Fruit fly (Drosophila melanogaster) whole organism, wandering third instar larva: Measurements from ENCODE around the gene CG4666.

ENCODE experiments used
- Hnf4 ChIP-seq: fragments of 200-800 bp; sonication (Bioruptor generic); optimal IDR thresholded peaks from 2 replicates; lab custom pipeline; 2016; ENCODE audit warnings: missing biosample characterization, mild to moderate bottlenecking, missing genetic modification characterization
- Mio ChIP-seq: sonication (Bioruptor generic); optimal IDR thresholded peaks from 2 replicates; lab custom pipeline; 2016; ENCODE audit warnings: missing biosample characterization, missing genetic modification characterization
- OdsH ChIP-seq: fragments of 200-800 bp; sonication (Bioruptor generic); optimal IDR thresholded peaks from 2 replicates; lab custom pipeline; 2016; ENCODE audit warnings: missing biosample characterization, mild to moderate bottlenecking, missing genetic modification characterization
- Vsx2 ChIP-seq: fragments of 200-300, 225-300 bp; sonication (Bioruptor generic); optimal IDR thresholded peaks from 2 replicates; lab custom pipeline; 2018; ENCODE audit warnings: missing biosample characterization, missing genetic modification characterization; ENCODE audit not compliant: partially characterized antibody
- brk ChIP-seq: fragments of 200-800 bp; sonication (Bioruptor generic); optimal IDR thresholded peaks from 2 replicates; lab custom pipeline; 2016; ENCODE audit warnings: missing biosample characterization, mild to moderate bottlenecking, missing genetic modification characterization
- dl ChIP-seq, 2 experiments: fragments of 175-275, 200-275 bp in 1 of 2; fragments of 200-275 bp in 1 of 2; sonication (Bioruptor generic); optimal IDR thresholded peaks; lab custom pipeline; 2018; ENCODE audit warnings: mild to moderate bottlenecking in 2 of 2, missing biosample characterization in 2 of 2, missing genetic modification characterization in 2 of 2, moderate library complexity in 2 of 2; ENCODE audit not compliant: partially characterized antibody in 2 of 2, insufficient read depth in 1 of 2
- dmrt93B ChIP-seq: fragments of 200-800 bp; sonication (Bioruptor generic); optimal IDR thresholded peaks from 2 replicates; lab custom pipeline; 2018; ENCODE audit warnings: missing biosample characterization, mild to moderate bottlenecking, missing genetic modification characterization
- fru ChIP-seq: fragments of 200-800 bp; sonication (Bioruptor generic); optimal IDR thresholded peaks from 3 replicates; lab custom pipeline; 2016; ENCODE audit warnings: missing biosample characterization, mild to moderate bottlenecking, missing genetic modification characterization
- h ChIP-seq: fragments of 200-800 bp; sonication (Bioruptor generic); optimal IDR thresholded peaks from 3 replicates; lab custom pipeline; 2016; ENCODE audit warnings: missing biosample characterization, mild to moderate bottlenecking, missing genetic modification characterization
- psq ChIP-seq: fragments of 200-800 bp; sonication (Bioruptor generic); optimal IDR thresholded peaks from 3 replicates; lab custom pipeline; 2017; ENCODE audit warnings: missing biosample characterization, mild to moderate bottlenecking, missing genetic modification characterization, moderate library complexity
- tai ChIP-seq: sonication (Bioruptor generic); optimal IDR thresholded peaks from 2 replicates; lab custom pipeline; 2016; ENCODE audit warnings: missing biosample characterization, missing genetic modification characterization
- usp ChIP-seq: fragments of >200 bp; optimal IDR thresholded peaks from 2 replicates; lab custom pipeline; 2017; ENCODE audit warnings: missing biosample characterization, missing genetic modification characterization

DNA sequence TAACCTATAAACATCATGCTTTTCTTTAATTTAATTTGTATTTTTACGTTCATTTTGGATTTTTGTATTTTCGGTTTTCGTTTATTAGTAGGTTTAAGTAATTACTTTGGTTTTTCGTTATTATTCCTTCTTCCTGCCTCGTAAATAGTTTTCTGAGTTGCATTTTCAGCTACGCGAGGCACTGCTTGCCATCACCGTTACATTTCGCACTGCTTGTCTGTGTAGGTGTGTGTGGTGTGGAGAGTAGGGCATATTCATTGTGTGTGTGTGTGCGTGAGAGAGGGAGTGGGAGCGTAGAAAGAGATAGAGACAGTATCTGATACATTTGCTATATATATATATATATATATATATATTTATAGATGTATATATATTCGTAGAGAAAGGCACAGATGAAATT is 27.1 kb upstream of the CG4666 start:
- TF ChIP-seq usp (GFP tag; lab: Kevin White, UChicago) (no peak), h (no peak), OdsH (no peak), Hnf4 (no peak), Vsx2 (no peak), Mio (GFP tag; lab: Kevin White, UChicago) (no peak), tai (GFP tag; lab: Kevin White, UChicago) (no peak), brk (GFP tag; lab: Kevin White, UChicago) (no peak), psq (no peak), fru (no peak), dl (GFP tag; optimal IDR thresholded peaks at IDR 0.05; lab: Kevin White, UChicago; ENCODE audit: insufficient read depth in 1 of 2, partially characterized antibody in 2 of 2) (no peak), dmrt93B (GFP tag; lab: Kevin White, UChicago) (no peak)
